Worm (Caenorhabditis elegans): ENCODE measurements around the gene xpo-1.

xpo-1 gene

DNA sequence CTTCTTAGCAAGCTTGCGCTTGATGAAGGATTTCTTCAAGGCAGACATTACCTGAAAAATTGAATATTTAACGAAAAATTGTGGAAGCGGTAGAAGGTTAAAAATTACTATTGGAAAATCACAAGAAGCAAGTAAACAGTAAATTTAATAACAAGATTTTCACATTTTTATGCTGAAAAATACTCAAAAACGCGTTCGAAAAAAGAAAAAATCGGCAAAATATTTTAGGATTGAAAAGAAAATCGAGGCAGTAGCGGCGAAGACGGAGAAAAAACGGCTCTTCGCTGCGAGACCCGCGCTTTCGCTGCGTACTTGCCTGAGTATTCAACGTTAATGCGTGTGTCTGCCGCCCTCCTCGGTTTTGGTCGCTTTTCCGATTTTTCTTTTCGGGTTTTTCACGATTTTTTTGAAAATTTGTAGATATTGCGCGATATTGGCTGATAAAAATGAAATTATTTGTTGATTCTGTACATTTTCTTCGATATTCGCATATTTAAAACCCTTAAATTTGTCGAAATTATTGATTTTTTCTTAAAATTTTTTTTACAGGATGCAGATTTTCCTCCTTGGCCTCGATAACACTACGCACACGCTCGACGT lies 28.7 kb upstream of the xpo-1 start, which contains the start of the genes rpl-39 and rps-30 (continued):
- no peak for TF ChIP-seq fkh-3 (tag; optimal IDR thresholded peaks at IDR 0.05)
- TF ChIP-seq nhr-90 (tag; optimal IDR thresholded peaks at IDR 0.05) = no peak
- no peak for TF ChIP-seq F55B11.4 (tag; optimal IDR thresholded peaks at IDR 0.05; ENCODE audit: borderline replicate concordance, insufficient read depth)
- TF ChIP-seq cebp-2 (GFP tag; IDR thresholded peaks at IDR 0.05) = no peak
- TF ChIP-seq athp-1 (tag; optimal IDR thresholded peaks at IDR 0.05) = peak; percentile 4
- TF ChIP-seq Y53G8AR.9 (GFP tag; conservative IDR thresholded peaks at IDR 0.05) = no peak
- TF ChIP-seq K11D2.4 (GFP tag; IDR thresholded peaks at IDR 0.05) = peak; percentile 72
- peak; percentile 28 for TF ChIP-seq snpc-4 (GFP tag; optimal IDR thresholded peaks at IDR 0.05)
- peak in 3 of 4 experiments; percentile 47 to 73 (median 53) for TF ChIP-seq snpc-4 (tag; optimal IDR thresholded peaks at IDR 0.05)
- TF ChIP-seq dox-1 (GFP tag; IDR thresholded peaks at IDR 0.05) = no peak; the same call in 1 of the 2 replicates

DNA sequence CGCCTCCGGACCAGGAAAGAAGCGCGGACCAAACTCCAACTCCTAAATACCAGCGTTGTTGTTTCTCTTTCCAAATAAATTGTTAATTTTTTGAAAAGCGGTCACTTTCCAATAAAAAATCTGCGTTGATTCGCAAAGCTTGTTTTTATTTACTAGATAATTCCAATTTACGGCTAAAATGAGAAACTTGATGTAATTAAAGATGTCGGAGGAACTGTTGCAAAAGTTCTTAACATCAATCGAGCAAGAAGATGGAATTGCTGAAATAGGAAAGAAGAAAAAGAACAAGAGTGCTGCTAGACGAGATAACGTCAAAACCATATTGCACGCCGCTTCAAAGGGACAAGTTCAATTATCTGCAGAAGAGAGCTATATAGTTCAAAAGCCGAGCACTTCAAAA lies 27.8 kb upstream of the xpo-1 start, which contains the start of gene C26F1.3:
C26F1.3 (plus strand) TSS at position 203 of the 400 bp plus-strand sequence.
- TF ChIP-seq die-1 (tag; optimal IDR thresholded peaks at IDR 0.05) (no peak), sea-2 (GFP tag; IDR thresholded peaks at IDR 0.05) (no peak), bed-2 (GFP tag; IDR thresholded peaks at IDR 0.05) (no peak), madf-6 (GFP tag; IDR thresholded peaks at IDR 0.05) (peak; percentile 54), tlf-1 (GFP tag; optimal IDR thresholded peaks at IDR 0.05) (no peak), rpc-1 (optimal IDR thresholded peaks at IDR 0.05) (no peak), rpc-1 (tag; optimal IDR thresholded peaks at IDR 0.05) (no peak), F39B2.1 (GFP tag; IDR thresholded peaks at IDR 0.05) (no peak), ekl-4 (GFP tag; IDR thresholded peaks at IDR 0.05) (no peak), nhr-27 (tag; optimal IDR thresholded peaks at IDR 0.05) (no peak), chd-7 (tag; optimal IDR thresholded peaks at IDR 0.05) (no peak), B0336.3 (GFP tag; IDR thresholded peaks at IDR 0.05) (peak; percentile 81), F33H1.4 (GFP tag; IDR thresholded peaks at IDR 0.05) (no peak), egl-18 (GFP tag; IDR thresholded peaks at IDR 0.05) (no peak), pha-4 (tag; optimal IDR thresholded peaks at IDR 0.05) (no peak), snpc-1.1 (tag; optimal IDR thresholded peaks at IDR 0.05; ENCODE audit: insufficient read depth) (no peak), fkh-3 (tag; optimal IDR thresholded peaks at IDR 0.05) (no peak), rec-8 (tag; optimal IDR thresholded peaks at IDR 0.05) (no peak), ceh-100 (GFP tag; IDR thresholded peaks at IDR 0.05) (no peak), nhr-120 (GFP tag; IDR thresholded peaks at IDR 0.05) (no peak), efl-1 (GFP tag; optimal IDR thresholded peaks at IDR 0.05) (no peak), B0261.1 (tag; optimal IDR thresholded peaks at IDR 0.05) (no peak), aptf-3 (GFP tag; IDR thresholded peaks at IDR 0.05) (no peak), ceh-91 (GFP tag; IDR thresholded peaks at IDR 0.05) (no peak), ztf-6 (GFP tag; IDR thresholded peaks at IDR 0.05) (no peak), lsy-27 (tag; optimal IDR thresholded peaks at IDR 0.05; ENCODE audit: borderline replicate concordance, insufficient read depth) (no peak), hmg-1.2 (GFP tag; IDR thresholded peaks at IDR 0.05) (0 out of 2 replicates have a peak, but pooled peaks have one; percentile 6), let-526 (GFP tag; IDR thresholded peaks at IDR 0.05) (no peak), nfya-2 (GFP tag; IDR thresholded peaks at IDR 0.05) (no peak), unc-62 (GFP tag; optimal IDR thresholded peaks at IDR 0.05) (no peak), ztf-22 (GFP tag; optimal IDR thresholded peaks at IDR 0.05) (no peak), ceh-27 (GFP tag; optimal IDR thresholded peaks at IDR 0.05) (no peak), T07F8.4 (tag; optimal IDR thresholded peaks at IDR 0.05) (no peak), xnd-1 (tag; optimal IDR thresholded peaks at IDR 0.05) (no peak), hlh-26 (GFP tag; conservative IDR thresholded peaks at IDR 0.05) (no peak), mel-28 (tag; optimal IDR thresholded peaks at IDR 0.05; ENCODE audit: borderline replicate concordance) (no peak), Y53F4B.3 (GFP tag; IDR thresholded peaks at IDR 0.05) (no peak), atf-7 (tag; optimal IDR thresholded peaks at IDR 0.05) (no peak), madf-3 (GFP tag; IDR thresholded peaks at IDR 0.05) (peak; percentile 85; the same call in 1 of the 2 replicates)
